Fruit fly (Drosophila melanogaster): ENCODE data around the gene Mdh1.

dm6 chr2L:10425599-10425998, 29.5 kb upstream of the Mdh1 start:
- TF ChIP-seq CG1621 (tag; optimal IDR thresholded peaks at IDR 0.05): no peak
- TF ChIP-seq CG6276 (GFP tag; optimal IDR thresholded peaks at IDR 0.05): no peak
- no peak for TF ChIP-seq fkh (GFP tag; optimal IDR thresholded peaks at IDR 0.05)
- no peak for TF ChIP-seq CG9139 (GFP tag; optimal IDR thresholded peaks at IDR 0.05)
- TF ChIP-seq CG4318 (GFP tag; optimal IDR thresholded peaks at IDR 0.05): no peak
- no peak for TF ChIP-seq CG6854 (GFP tag; optimal IDR thresholded peaks at IDR 0.05)
- no peak for TF ChIP-seq svp (GFP tag)
- no peak for TF ChIP-seq cyc (GFP tag; optimal IDR thresholded peaks at IDR 0.05)
